Worm (Caenorhabditis elegans): ENCODE data around the gene C39E9.8.

The C39E9.8 gene

DNA sequence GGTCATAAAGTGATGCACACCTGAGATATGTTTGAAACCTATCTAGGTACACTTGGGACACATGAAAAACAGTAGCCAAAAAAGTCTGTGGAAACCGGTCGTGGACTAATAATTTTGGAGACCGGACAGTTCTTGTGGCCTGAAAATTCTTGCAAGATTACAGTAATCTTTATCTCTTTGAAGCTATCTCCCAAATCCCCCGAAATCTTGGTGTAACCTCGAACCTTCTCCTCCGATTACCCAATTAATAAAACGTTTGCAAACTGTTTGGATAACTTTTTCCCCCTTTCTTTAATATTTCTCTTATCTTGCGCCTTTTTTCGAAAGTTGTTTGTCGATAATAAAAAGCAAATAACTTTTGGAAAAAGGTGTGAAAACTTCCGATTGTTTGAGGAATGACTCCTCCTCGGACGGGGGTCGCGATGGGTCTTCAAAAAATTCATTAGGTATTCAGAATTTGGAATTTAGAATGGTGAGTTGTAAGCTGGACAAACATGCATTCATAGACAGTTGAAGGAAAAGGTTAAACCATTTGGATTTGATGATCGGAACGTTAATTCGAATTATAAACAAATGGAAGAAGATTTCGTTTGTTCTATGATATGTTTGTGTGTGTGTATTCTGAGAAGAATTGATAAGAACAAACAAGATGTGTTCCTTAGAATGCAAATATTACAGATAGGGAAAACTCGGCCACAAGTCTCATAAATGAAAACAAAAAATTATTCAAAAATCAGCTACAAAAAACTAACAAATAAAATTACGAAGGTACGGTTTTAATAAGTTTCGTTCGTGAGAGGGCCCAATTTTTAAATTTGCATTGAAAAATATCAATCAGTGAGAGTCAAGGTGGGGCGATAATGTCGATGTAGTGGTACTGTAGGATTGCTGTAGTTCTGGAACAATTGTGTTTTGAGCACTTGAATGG, 3.9 kb downstream of the C39E9.8 start (continued):
- no peak for TF ChIP-seq fkh-8 (tag; optimal IDR thresholded peaks at IDR 0.05)
- TF ChIP-seq zag-1 (tag; optimal IDR thresholded peaks at IDR 0.05) = no peak
- no peak for TF ChIP-seq tbx-2 (tag; optimal IDR thresholded peaks at IDR 0.05)
- TF ChIP-seq ztf-11 (tag; optimal IDR thresholded peaks at IDR 0.05) = no peak
- no peak for TF ChIP-seq mab-9 (GFP tag; IDR thresholded peaks at IDR 0.05)
- no peak for TF ChIP-seq snpc-4 (tag; optimal IDR thresholded peaks at IDR 0.05)
- no peak for TF ChIP-seq C04F5.9 (tag; optimal IDR thresholded peaks at IDR 0.05)
- TF ChIP-seq fkh-10 (GFP tag; optimal IDR thresholded peaks at IDR 0.05) = no peak
- TF ChIP-seq mdl-1 (tag; optimal IDR thresholded peaks at IDR 0.05) = no peak
- TF ChIP-seq alr-1 (tag; optimal IDR thresholded peaks at IDR 0.05; ENCODE audit: borderline replicate concordance) = no peak
- no peak for TF ChIP-seq egl-27 (tag; optimal IDR thresholded peaks at IDR 0.05)
- no peak for TF ChIP-seq lin-39 (tag; optimal IDR thresholded peaks at IDR 0.05)
- TF ChIP-seq vab-15 (tag; optimal IDR thresholded peaks at IDR 0.05) = no peak
- no peak for TF ChIP-seq Y116A8C.19 (tag; optimal IDR thresholded peaks at IDR 0.05; ENCODE audit: borderline replicate concordance)
- peak; percentile 24 for TF ChIP-seq snu-23 (GFP tag; optimal IDR thresholded peaks at IDR 0.05)

DNA sequence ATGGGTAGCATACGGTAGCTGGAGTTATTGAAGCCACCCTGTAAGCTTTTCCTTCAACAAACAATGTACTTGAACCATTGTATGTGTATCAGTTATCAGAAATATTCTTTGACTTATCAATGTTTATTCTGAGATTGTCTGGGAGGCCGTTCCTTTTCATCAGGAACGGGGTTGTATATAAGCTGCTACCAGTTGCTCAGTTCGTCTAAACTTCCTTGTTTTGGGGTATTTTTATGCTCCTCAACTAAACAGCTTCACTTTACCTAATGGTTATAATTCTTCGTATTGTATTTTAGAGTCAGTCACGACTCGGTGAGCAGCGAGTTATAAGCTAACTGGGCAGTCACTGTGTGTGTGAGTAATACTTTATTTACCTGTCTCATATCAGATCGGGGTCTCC, 6.4 kb downstream of the C39E9.8 start:
- TF ChIP-seq ceh-82 (tag; optimal IDR thresholded peaks at IDR 0.05) = no peak
- no peak for TF ChIP-seq fos-1 (tag; optimal IDR thresholded peaks at IDR 0.05)
- no peak for TF ChIP-seq sox-4 (tag; optimal IDR thresholded peaks at IDR 0.05)
- TF ChIP-seq nhr-76 (tag; optimal IDR thresholded peaks at IDR 0.05) = no peak
- no peak for TF ChIP-seq ztf-11 (tag; optimal IDR thresholded peaks at IDR 0.05)
- no peak for TF ChIP-seq nhr-77 (tag; optimal IDR thresholded peaks at IDR 0.05)
- no peak for TF ChIP-seq hlh-4 (tag; optimal IDR thresholded peaks at IDR 0.05)
- no peak for TF ChIP-seq nhr-19 (GFP tag; conservative IDR thresholded peaks at IDR 0.05)
- no peak for TF ChIP-seq nhr-71 (tag; optimal IDR thresholded peaks at IDR 0.05)
- TF ChIP-seq zag-1 (tag; optimal IDR thresholded peaks at IDR 0.05) = no peak
- TF ChIP-seq snpc-4 (tag; optimal IDR thresholded peaks at IDR 0.05) = no peak
- no peak for TF ChIP-seq unc-86 (tag; optimal IDR thresholded peaks at IDR 0.05)
- no peak for TF ChIP-seq nhr-90 (tag; optimal IDR thresholded peaks at IDR 0.05; ENCODE audit: poor library complexity)
- TF ChIP-seq nhr-85 (tag) = no peak
- no peak for TF ChIP-seq snu-23 (GFP tag; optimal IDR thresholded peaks at IDR 0.05)
- no peak for TF ChIP-seq fkh-10 (GFP tag; optimal IDR thresholded peaks at IDR 0.05)
- TF ChIP-seq ceh-88 (GFP tag; IDR thresholded peaks at IDR 0.05) = no peak

ce11 chrIV:13086705-13087104, 7.5 kb downstream of the C39E9.8 start, which contains the start of gene spin-2:
Gene spin-2 (plus strand): TSS chrIV:13087005.
- no peak for TF ChIP-seq ces-1 (GFP tag; optimal IDR thresholded peaks at IDR 0.05)
- TF ChIP-seq ceh-8 (GFP tag; optimal IDR thresholded peaks at IDR 0.05) = no peak
- TF ChIP-seq mab-9 (GFP tag; IDR thresholded peaks at IDR 0.05) = no peak
- no peak for TF ChIP-seq mdl-1 (tag; optimal IDR thresholded peaks at IDR 0.05)
- no peak for TF ChIP-seq hlh-4 (tag; optimal IDR thresholded peaks at IDR 0.05)
- no peak for TF ChIP-seq tlp-1 (tag; optimal IDR thresholded peaks at IDR 0.05)

DNA sequence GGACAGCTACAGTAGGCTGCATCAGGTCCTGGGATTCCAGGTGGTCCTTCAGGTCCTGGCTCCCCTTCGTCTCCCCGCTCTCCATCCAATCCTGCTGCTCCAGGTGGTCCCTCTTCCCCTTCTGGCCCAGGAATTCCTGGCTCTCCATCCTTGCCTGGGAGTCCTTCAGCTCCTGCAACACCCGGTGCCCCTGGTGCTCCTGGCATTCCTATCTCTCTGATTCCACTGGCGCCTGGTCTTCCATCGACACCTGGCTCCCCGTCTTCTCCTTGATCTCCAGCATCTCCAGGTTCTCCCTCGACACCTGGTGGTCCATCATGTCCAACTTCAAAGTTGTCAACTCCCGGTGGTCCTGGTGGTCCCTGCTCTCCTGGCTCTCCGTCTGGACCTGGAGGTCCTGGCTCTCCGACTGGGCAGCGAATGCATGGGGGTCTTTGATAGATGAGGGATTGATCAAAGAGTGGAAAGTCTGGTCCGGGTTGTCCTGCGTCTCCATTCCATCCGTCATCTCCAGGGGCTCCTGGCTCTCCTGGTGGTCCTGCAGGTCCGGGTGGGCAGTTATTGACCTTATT, 10.5 kb downstream of the C39E9.8 start:
- TF ChIP-seq mdl-1 (tag; optimal IDR thresholded peaks at IDR 0.05) (no peak), ces-1 (GFP tag; optimal IDR thresholded peaks at IDR 0.05) (no peak), dsc-1 (tag; optimal IDR thresholded peaks at IDR 0.05) (no peak), hlh-4 (tag; optimal IDR thresholded peaks at IDR 0.05) (no peak), ceh-82 (tag; optimal IDR thresholded peaks at IDR 0.05) (no peak), C16A3.4 (tag; optimal IDR thresholded peaks at IDR 0.05) (no peak), ceh-90 (tag; optimal IDR thresholded peaks at IDR 0.05) (no peak), hpl-2 (GFP tag; optimal IDR thresholded peaks at IDR 0.05) (no peak), fkh-4 (tag; optimal IDR thresholded peaks at IDR 0.05; ENCODE audit: borderline replicate concordance) (no peak), dpl-1 (GFP tag; optimal IDR thresholded peaks at IDR 0.05) (no peak), fkh-8 (tag; optimal IDR thresholded peaks at IDR 0.05) (no peak), nhr-90 (tag; optimal IDR thresholded peaks at IDR 0.05; ENCODE audit: poor library complexity) (no peak), nhr-237 (tag; optimal IDR thresholded peaks at IDR 0.05) (no peak), efl-3 (GFP tag; optimal IDR thresholded peaks at IDR 0.05) (no peak), nhr-11 (tag; optimal IDR thresholded peaks at IDR 0.05) (no peak), nhr-28 (tag; optimal IDR thresholded peaks at IDR 0.05) (no peak), elt-2 (tag; optimal IDR thresholded peaks at IDR 0.05) (no peak)

Measured in whole organism, L1 larva.